Worm (Caenorhabditis elegans) whole organism, L2 larva: ENCODE results near the gene pat-4.

Experiments
- R02D3.7 ChIP-seq: fragments of 150-350 bp; optimal IDR thresholded peaks from 2 replicates; lab custom pipeline; 2014; ENCODE audit warnings: missing biosample characterization, missing genetic modification characterization
- ZK546.5 ChIP-seq: sonication (generic microtip); optimal IDR thresholded peaks from 2 replicates; lab custom pipeline; 2017; ENCODE audit warnings: missing biosample characterization, missing genetic modification characterization
- alr-1 ChIP-seq: fragments of 150-350 bp; optimal IDR thresholded peaks from 2 replicates; lab custom pipeline; 2014; ENCODE audit warnings: missing biosample characterization, missing genetic modification characterization
- ama-1 ChIP-seq: fragments of 150-350 bp; optimal IDR thresholded peaks from 2 replicates; lab custom pipeline; 2018; ENCODE audit warnings: inconsistent platforms
- elt-3 ChIP-seq: sonication (generic microtip); optimal IDR thresholded peaks from 2 replicates; lab custom pipeline; 2017; ENCODE audit warnings: missing biosample characterization, missing genetic modification characterization
- fos-1 ChIP-seq: fragments of 150-350 bp; optimal IDR thresholded peaks from 2 replicates; lab custom pipeline; 2014; ENCODE audit warnings: missing biosample characterization, missing genetic modification characterization
- lin-13 ChIP-seq: fragments of 150-350 bp; optimal IDR thresholded peaks from 2 replicates; lab custom pipeline; 2014; ENCODE audit warnings: missing biosample characterization, missing genetic modification reagents, missing genetic modification characterization
- lin-39 ChIP-seq: fragments of 150-350 bp; optimal IDR thresholded peaks from 2 replicates; lab custom pipeline; 2014; ENCODE audit warnings: missing biosample characterization, missing genetic modification reagents, missing genetic modification characterization
- nhr-11 ChIP-seq: fragments of 150-350 bp; optimal IDR thresholded peaks from 2 replicates; lab custom pipeline; 2014; ENCODE audit warnings: missing biosample characterization, missing genetic modification characterization
- snpc-4 ChIP-seq: fragments of 150-350 bp; optimal IDR thresholded peaks from 2 replicates; lab custom pipeline; 2014; ENCODE audit warnings: missing biosample characterization, missing genetic modification characterization
- unc-62 ChIP-seq: fragments of 150-350 bp; optimal IDR thresholded peaks from 2 replicates; lab custom pipeline; 2014; ENCODE audit warnings: missing biosample characterization, missing genetic modification reagents, missing genetic modification characterization
- zag-1 ChIP-seq: fragments of 150-350 bp; optimal IDR thresholded peaks from 2 replicates; lab custom pipeline; 2014; ENCODE audit warnings: missing biosample characterization, missing genetic modification characterization
- ztf-11 ChIP-seq: sonication (generic microtip); optimal IDR thresholded peaks from 2 replicates; lab custom pipeline; 2017; ENCODE audit warnings: missing biosample characterization, missing genetic modification characterization

ce11 chrIII:131627-132026, 37.0 kb upstream of the pat-4 start:
- TF ChIP-seq ama-1 (lab: Kevin White, UChicago) (no peak), zag-1 (peak; percentile 19), nhr-11 (no peak), snpc-4 (tag; lab: Kevin White, UChicago) (no peak), ztf-11 (tag; lab: Kevin White, UChicago) (no peak), elt-3 (tag; lab: Kevin White, UChicago) (no peak), lin-13 (GFP tag; lab: Kevin White, UChicago) (no peak), ZK546.5 (tag; lab: Kevin White, UChicago) (no peak), fos-1 (tag; lab: Kevin White, UChicago) (peak; percentile 54), lin-39 (tag; lab: Kevin White, UChicago) (no peak), R02D3.7 (no peak), unc-62 (GFP tag; lab: Kevin White, UChicago) (no peak), alr-1 (tag; lab: Kevin White, UChicago) (no peak)
